Fruit fly (Drosophila melanogaster): ENCODE results near the gene CG14238.

dm6 chr3R:26433743-26434142 lies 24.3 kb upstream of the CG14238 start:
- TF ChIP-seq Abd-B (GFP tag; optimal IDR thresholded peaks at IDR 0.05) (no peak), usp (GFP tag; optimal IDR thresholded peaks at IDR 0.05) (no peak)

All from whole organism, wandering third instar larva.